Fruit fly (Drosophila melanogaster): Measurements from ENCODE around the gene CG3552.

CG3552 gene

dm6 chr3L:9431848-9432623 is 24.1 kb upstream of the CG3552 start (continued):
- TF ChIP-seq gcm2 (GFP tag; optimal IDR thresholded peaks at IDR 0.05) (no peak), lov (optimal IDR thresholded peaks at IDR 0.05) (no peak), lov (GFP tag; IDR thresholded peaks at IDR 0.05) (no peak), CG34376 (GFP tag; optimal IDR thresholded peaks at IDR 0.05) (no peak), ara (GFP tag; IDR thresholded peaks at IDR 0.05) (0 out of 2 replicates have a peak, but pooled peaks have one; percentile 23), row (GFP tag; IDR thresholded peaks at IDR 0.05) (0 out of 3 replicates have a peak, but pooled peaks have one; percentile 37), amos (GFP tag; IDR thresholded peaks at IDR 0.05; ENCODE audit: partially characterized antibody) (no peak), ATbp (GFP tag; optimal IDR thresholded peaks at IDR 0.05) (no peak), tin (GFP tag; optimal IDR thresholded peaks at IDR 0.05) (no peak), NFAT (GFP tag; IDR thresholded peaks at IDR 0.05) (peak; percentile 35; the same call in 1 of the 2 replicates), sob (GFP tag; IDR thresholded peaks at IDR 0.05) (peak; percentile 22; the same call in 1 of the 2 replicates), Trl (optimal IDR thresholded peaks at IDR 0.05) (peak in 1 of 2 experiments; percentile 44), Trl (GFP tag; optimal IDR thresholded peaks at IDR 0.05) (no peak), crol (GFP tag; IDR thresholded peaks at IDR 0.05) (peak; percentile 24; the same call in 1 of the 2 replicates), Scr (GFP tag; IDR thresholded peaks at IDR 0.05; ENCODE audit: partially characterized antibody) (no peak), pan (optimal IDR thresholded peaks at IDR 0.05) (no peak), pan (GFP tag; optimal IDR thresholded peaks at IDR 0.05 in 1 of 2, IDR thresholded peaks at IDR 0.05 in 1 of 2) (no peak)

- TF ChIP-seq Mes4 (GFP tag; optimal IDR thresholded peaks at IDR 0.05): no peak
- peak; percentile 47; the same call in 1 of the 3 replicates for TF ChIP-seq CG11456 (GFP tag; IDR thresholded peaks at IDR 0.05)
- no peak for TF ChIP-seq h (optimal IDR thresholded peaks at IDR 0.05)
- TF ChIP-seq unc-4 (GFP tag; IDR thresholded peaks at IDR 0.05; ENCODE audit: partially characterized antibody): no peak
- no peak for TF ChIP-seq da (GFP tag; optimal IDR thresholded peaks at IDR 0.05)
- TF ChIP-seq Bdp1 (GFP tag; optimal IDR thresholded peaks at IDR 0.05): no peak
- no peak for TF ChIP-seq CG12391 (tag; optimal IDR thresholded peaks at IDR 0.05)
- 0 out of 3 replicates have a peak, but pooled peaks have one; percentile 33 for TF ChIP-seq ci (GFP tag; IDR thresholded peaks at IDR 0.05)
- no peak for TF ChIP-seq CG34422 (GFP tag; IDR thresholded peaks at IDR 0.05)
- no peak for TF ChIP-seq Hr3 (GFP tag; optimal IDR thresholded peaks at IDR 0.05)
- TF ChIP-seq CG10565 (GFP tag; optimal IDR thresholded peaks at IDR 0.05): no peak
- TF ChIP-seq Neu2 (GFP tag; optimal IDR thresholded peaks at IDR 0.05; ENCODE audit: borderline replicate concordance): no peak
- TF ChIP-seq usp (GFP tag; optimal IDR thresholded peaks at IDR 0.05): no peak
- no peak for TF ChIP-seq PHDP (tag; optimal IDR thresholded peaks at IDR 0.05)
- TF ChIP-seq CG12769 (tag; optimal IDR thresholded peaks at IDR 0.05): peak; percentile 98
- TF ChIP-seq corto (GFP tag; optimal IDR thresholded peaks at IDR 0.05): no peak
- no peak for TF ChIP-seq HmgD (GFP tag; optimal IDR thresholded peaks at IDR 0.05)
- no peak for TF ChIP-seq CG14965 (GFP tag; optimal IDR thresholded peaks at IDR 0.05; ENCODE audit: borderline replicate concordance)
- no peak for TF ChIP-seq CG1603 (tag; optimal IDR thresholded peaks at IDR 0.05)
- no peak for TF ChIP-seq ems (GFP tag; optimal IDR thresholded peaks at IDR 0.05)
- peak; percentile 71 for TF ChIP-seq Med (GFP tag)
- TF ChIP-seq gsb-n (tag; optimal IDR thresholded peaks at IDR 0.05): no peak
- TF ChIP-seq Sry-δ (GFP tag; optimal IDR thresholded peaks at IDR 0.05): no peak
- TF ChIP-seq zen (tag; optimal IDR thresholded peaks at IDR 0.05): no peak
- no peak for TF ChIP-seq CG3726 (GFP tag; IDR thresholded peaks at IDR 0.05)
- TF ChIP-seq Rfx (GFP tag; IDR thresholded peaks at IDR 0.05): no peak
- no peak for TF ChIP-seq hkb (optimal IDR thresholded peaks at IDR 0.05)
- no peak for TF ChIP-seq hkb (GFP tag; IDR thresholded peaks at IDR 0.05)
- no peak for TF ChIP-seq CG9437 (GFP tag; optimal IDR thresholded peaks at IDR 0.05)
- no peak for TF ChIP-seq CG6654 (GFP tag; optimal IDR thresholded peaks at IDR 0.05)
- 0 out of 2 replicates have a peak, but pooled peaks have one; percentile 7 for TF ChIP-seq CG9932 (GFP tag; IDR thresholded peaks at IDR 0.05)
- TF ChIP-seq pzg (GFP tag; optimal IDR thresholded peaks at IDR 0.05): no peak
These were observed 23.1 kb upstream of the CG3552 start for dm6 chr3L:9432810-9433587.

Measured in whole organism, embryonic.